Worm (Caenorhabditis elegans) whole organism, young adult: Measurements from ENCODE around the gene bgal-1.

Experiments
- B0019.2 ChIP-seq: fragments of 200-800 bp; sonication (Bioruptor generic); conservative IDR thresholded peaks from 2 replicates; pipeline ENCODE4 v1.3.6; 2022; ENCODE audit warnings: missing genetic modification reagents, missing genetic modification characterization, missing compliant biosample characterization
- B0035.1 ChIP-seq: sonication (generic microtip); optimal IDR thresholded peaks from 2 replicates; lab custom pipeline; 2016; ENCODE audit warnings: missing genetic modification characterization, mild to moderate bottlenecking, missing compliant biosample characterization, missing genotype, missing genetic modification reagents
- F33H1.4 ChIP-seq: fragments of 200-800 bp; sonication (Bioruptor generic); IDR thresholded peaks from 2 replicates; pipeline ENCODE4 v1.3.6; 2022; ENCODE audit warnings: missing genetic modification reagents, missing genetic modification characterization, missing compliant biosample characterization
- F39B2.1 ChIP-seq: fragments of 200-800 bp; sonication (Bioruptor generic); IDR thresholded peaks from 2 replicates; pipeline ENCODE4 v1.3.6; 2022; ENCODE audit warnings: missing genetic modification reagents, missing genetic modification characterization, missing compliant biosample characterization
- T07F8.4 ChIP-seq: sonication (generic microtip); optimal IDR thresholded peaks from 2 replicates; lab custom pipeline; 2016; ENCODE audit warnings: mild to moderate bottlenecking, missing genetic modification characterization, moderate library complexity, missing compliant biosample characterization
- T26A5.8 ChIP-seq: sonication (generic microtip); optimal IDR thresholded peaks from 2 replicates; lab custom pipeline; 2016; ENCODE audit warnings: missing genetic modification characterization, missing compliant biosample characterization
- Y56A3A.18 ChIP-seq: fragments of 200-800 bp; sonication (Bioruptor generic); IDR thresholded peaks from 2 replicates; pipeline ENCODE4 v1.3.6; 2022; ENCODE audit warnings: missing genetic modification reagents, missing genetic modification characterization, missing compliant biosample characterization
- Y67H2A.10 ChIP-seq: fragments of 200-800 bp; sonication (Bioruptor generic); conservative IDR thresholded peaks from 2 replicates; pipeline ENCODE4 v1.3.6; 2022; ENCODE audit warnings: missing genetic modification reagents, missing genetic modification characterization, missing compliant biosample characterization
- Y79H2A.3 ChIP-seq: fragments of 200-800 bp; sonication (Bioruptor generic); conservative IDR thresholded peaks from 2 replicates; pipeline ENCODE4 v1.3.6; 2022; ENCODE audit warnings: missing genetic modification reagents, missing genetic modification characterization, missing compliant biosample characterization
- Y95B8A.8 ChIP-seq: fragments of 200-800 bp; sonication (Bioruptor generic); IDR thresholded peaks from 2 replicates; pipeline ENCODE4 v1.3.6; 2022; ENCODE audit warnings: missing genetic modification reagents, missing genetic modification characterization, missing compliant biosample characterization
- aptf-2 ChIP-seq: fragments of 200-800 bp; sonication (Bioruptor generic); conservative IDR thresholded peaks from 2 replicates; pipeline ENCODE4 v1.3.6; 2022; ENCODE audit warnings: missing genetic modification reagents, missing genetic modification characterization, missing compliant biosample characterization
- athp-1 ChIP-seq: sonication (generic microtip); optimal IDR thresholded peaks from 2 replicates; lab custom pipeline; 2017; ENCODE audit warnings: mild to moderate bottlenecking, missing genetic modification characterization, missing compliant biosample characterization
- attf-3 ChIP-seq: fragments of 200-800 bp; sonication (Bioruptor generic); conservative IDR thresholded peaks from 2 replicates; pipeline ENCODE4 v1.3.6; 2022; ENCODE audit warnings: missing genetic modification reagents, missing genetic modification characterization, missing compliant biosample characterization
- attf-5 ChIP-seq: fragments of 200-800 bp; sonication (Bioruptor generic); optimal IDR thresholded peaks from 2 replicates; lab custom pipeline; 2018; ENCODE audit warnings: mild to moderate bottlenecking, missing genetic modification characterization, missing compliant biosample characterization
- attf-6 ChIP-seq: fragments of 200-800 bp; sonication (Bioruptor generic); IDR thresholded peaks from 2 replicates; pipeline ENCODE4 v1.3.6; 2022; ENCODE audit warnings: missing genetic modification reagents, missing genetic modification characterization, missing compliant biosample characterization
- ceh-40 ChIP-seq: fragments of 200-800 bp; sonication (Bioruptor generic); IDR thresholded peaks from 2 replicates; pipeline ENCODE4 v1.3.6; 2022; ENCODE audit warnings: missing genetic modification characterization, missing compliant biosample characterization
- ceh-79 ChIP-seq: sonication (generic microtip); optimal IDR thresholded peaks from 2 replicates; lab custom pipeline; 2017; ENCODE audit warnings: mild to moderate bottlenecking, missing genetic modification characterization, missing compliant biosample characterization
- dpff-1 ChIP-seq: sonication (generic microtip); optimal IDR thresholded peaks from 2 replicates; lab custom pipeline; 2017; ENCODE audit warnings: mild to moderate bottlenecking, missing genetic modification characterization, missing compliant biosample characterization
- efl-1 ChIP-seq: fragments of 150-350 bp; optimal IDR thresholded peaks from 2 replicates; lab custom pipeline; 2014; ENCODE audit warnings: missing biosample characterization, missing genetic modification reagents, missing genetic modification characterization
- ets-4 ChIP-seq: fragments of 200-800 bp; sonication (Bioruptor generic); optimal IDR thresholded peaks from 2 replicates; lab custom pipeline; 2018; ENCODE audit warnings: mild to moderate bottlenecking, missing genetic modification characterization, missing compliant biosample characterization
- gei-17 ChIP-seq: fragments of 200-800 bp; sonication (Bioruptor generic); optimal IDR thresholded peaks from 2 replicates; lab custom pipeline; 2018; ENCODE audit warnings: mild to moderate bottlenecking, missing genetic modification characterization, missing compliant biosample characterization
- him-1 ChIP-seq: sonication (generic microtip); optimal IDR thresholded peaks from 2 replicates; lab custom pipeline; 2016; ENCODE audit warnings: missing genotype, missing genetic modification reagents, missing genetic modification characterization, missing compliant biosample characterization
- hmg-1.2 ChIP-seq: fragments of 200-800 bp; sonication (Bioruptor generic); IDR thresholded peaks from 2 replicates; pipeline ENCODE4 v1.3.6; 2022; ENCODE audit warnings: missing genetic modification reagents, missing genetic modification characterization, missing compliant biosample characterization
- hmg-20 ChIP-seq: fragments of 200-800 bp; sonication (Bioruptor generic); IDR thresholded peaks from 2 replicates; pipeline ENCODE4 v1.3.6; 2022; ENCODE audit warnings: missing genetic modification reagents, missing genetic modification characterization, missing compliant biosample characterization
- hsf-1 ChIP-seq: fragments of 200-800 bp; sonication (Bioruptor generic); IDR thresholded peaks from 2 replicates; pipeline ENCODE4 v1.3.6; 2022; ENCODE audit warnings: missing genetic modification reagents, missing genetic modification characterization, missing compliant biosample characterization
- lin-26 ChIP-seq: fragments of 200-800 bp; sonication (Bioruptor generic); IDR thresholded peaks from 2 replicates; pipeline ENCODE4 v1.3.6; 2022; ENCODE audit warnings: missing genetic modification reagents, missing genetic modification characterization, missing compliant biosample characterization
- lin-35 ChIP-seq, 3 experiments: fragments of 150-350 bp in 2 of 3; sonication (generic microtip) in 1 of 3; optimal IDR thresholded peaks; 2 replicates each; lab custom pipeline; 2014 to 2018; ENCODE audit warnings: missing biosample characterization in 3 of 3, missing genetic modification characterization in 3 of 3, missing genetic modification reagents in 3 of 3
- lin-54 ChIP-seq: fragments of 200-800 bp; sonication (Bioruptor generic); optimal IDR thresholded peaks from 2 replicates; lab custom pipeline; 2018; ENCODE audit warnings: mild to moderate bottlenecking, missing genetic modification characterization, missing compliant biosample characterization
- lir-1 ChIP-seq: fragments of 200-800 bp; sonication (Bioruptor generic); conservative IDR thresholded peaks from 2 replicates; pipeline ENCODE4 v1.3.6; 2022; ENCODE audit warnings: missing genetic modification reagents, missing genetic modification characterization, missing compliant biosample characterization
- lsy-27 ChIP-seq: sonication (generic microtip); optimal IDR thresholded peaks from 2 replicates; lab custom pipeline; 2017; ENCODE audit warnings: missing genetic modification characterization, mild to moderate bottlenecking, missing compliant biosample characterization, antibody characterized with exemption, missing genotype, borderline replicate concordance; ENCODE audit not compliant: insufficient read depth
- madf-8 ChIP-seq: fragments of 200-800 bp; sonication (Bioruptor generic); conservative IDR thresholded peaks from 2 replicates; pipeline ENCODE4 v1.3.6; 2022; ENCODE audit warnings: missing genetic modification reagents, missing genetic modification characterization, missing compliant biosample characterization
- mel-28 ChIP-seq: sonication (generic microtip); optimal IDR thresholded peaks from 2 replicates; lab custom pipeline; 2016; ENCODE audit warnings: borderline replicate concordance, mild to moderate bottlenecking, missing genetic modification characterization, missing compliant biosample characterization
- mes-4 ChIP-seq: sonication (generic microtip); optimal IDR thresholded peaks from 2 replicates; lab custom pipeline; 2016; ENCODE audit warnings: missing genotype, missing genetic modification characterization, missing compliant biosample characterization
- mxl-1 ChIP-seq: sonication (generic microtip); optimal IDR thresholded peaks from 2 replicates; lab custom pipeline; 2016; ENCODE audit warnings: missing genetic modification characterization, missing compliant biosample characterization
- nfya-1 ChIP-seq: sonication (generic microtip); optimal IDR thresholded peaks from 2 replicates; lab custom pipeline; 2017; ENCODE audit warnings: antibody characterized with exemption, missing compliant biosample characterization, missing genetic modification characterization, borderline replicate concordance; ENCODE audit not compliant: insufficient read depth
- nfya-2 ChIP-seq: fragments of 200-800 bp; sonication (Bioruptor generic); IDR thresholded peaks from 2 replicates; pipeline ENCODE4 v1.3.6; 2022; ENCODE audit warnings: missing genetic modification reagents, missing genetic modification characterization, missing compliant biosample characterization
- nhr-179 ChIP-seq: sonication (generic microtip); optimal IDR thresholded peaks from 2 replicates; lab custom pipeline; 2016; ENCODE audit warnings: mild to moderate bottlenecking, missing genetic modification characterization, missing compliant biosample characterization
- nhr-80 ChIP-seq: sonication (generic microtip); optimal IDR thresholded peaks from 2 replicates; lab custom pipeline; 2016; ENCODE audit warnings: missing genetic modification characterization, missing compliant biosample characterization
- nhr-90 ChIP-seq: sonication (generic microtip); optimal IDR thresholded peaks from 2 replicates; lab custom pipeline; 2016; ENCODE audit warnings: missing genotype, mild to moderate bottlenecking, missing genetic modification characterization, missing compliant biosample characterization
- pbrm-1 ChIP-seq: fragments of 200-800 bp; sonication (Bioruptor generic); IDR thresholded peaks from 2 replicates; pipeline ENCODE4 v1.3.6; 2022; ENCODE audit warnings: missing genetic modification reagents, missing genetic modification characterization, missing compliant biosample characterization
- pha-4 ChIP-seq: fragments of 150-350 bp; sonication (generic microtip); optimal IDR thresholded peaks from 2 replicates; lab custom pipeline; 2014; ENCODE audit warnings: missing biosample characterization, missing genetic modification reagents, missing genetic modification characterization
- rec-8 ChIP-seq, 2 experiments: sonication (generic microtip); optimal IDR thresholded peaks; 2 replicates each; lab custom pipeline; 2016; ENCODE audit warnings: mild to moderate bottlenecking in 2 of 2, missing genetic modification characterization in 2 of 2, missing genetic modification reagents in 2 of 2, missing genotype in 2 of 2, missing biosample characterization in 1 of 2, missing compliant biosample characterization in 1 of 2, moderate library complexity in 1 of 2
- repo-1 ChIP-seq: sonication (generic microtip); optimal IDR thresholded peaks from 2 replicates; lab custom pipeline; 2017; ENCODE audit warnings: mild to moderate bottlenecking, missing genetic modification characterization, missing compliant biosample characterization
- sdz-38 ChIP-seq: sonication (generic microtip); optimal IDR thresholded peaks from 2 replicates; lab custom pipeline; 2016; ENCODE audit warnings: missing genotype, missing genetic modification characterization, missing compliant biosample characterization
- snpc-3.4 ChIP-seq: sonication (generic microtip); optimal IDR thresholded peaks from 2 replicates; lab custom pipeline; 2017; ENCODE audit warnings: missing genetic modification characterization, mild to moderate bottlenecking, missing compliant biosample characterization, antibody characterized with exemption, moderate library complexity, missing genotype, missing genetic modification reagents
- unc-62 ChIP-seq: fragments of 150-350 bp; optimal IDR thresholded peaks from 2 replicates; lab custom pipeline; 2014; ENCODE audit warnings: missing biosample characterization, missing genetic modification reagents, missing genetic modification characterization
- ztf-22 ChIP-seq: fragments of 200-800 bp; sonication (Bioruptor generic); optimal IDR thresholded peaks from 2 replicates; lab custom pipeline; 2018; ENCODE audit warnings: mild to moderate bottlenecking, missing genetic modification characterization, moderate library complexity, missing compliant biosample characterization
- ztf-6 ChIP-seq: fragments of 200-800 bp; sonication (Bioruptor generic); IDR thresholded peaks from 2 replicates; pipeline ENCODE4 v1.3.6; 2022; ENCODE audit warnings: missing genetic modification reagents, missing genetic modification characterization, missing compliant biosample characterization

The bgal-1 gene

ce11 chrV:11228653-11229173, 2.9 kb upstream of the bgal-1 start, which contains the start of gene pqn-70 (continued):
- no peak for TF ChIP-seq nfya-1 (tag; lab: Kevin White, UChicago)
- TF ChIP-seq hsf-1 (GFP tag; lab: Robert Waterston, UW) = no peak
- no peak for TF ChIP-seq ceh-79 (tag; lab: Kevin White, UChicago)
- TF ChIP-seq dpff-1 = no peak
- no peak for TF ChIP-seq unc-62 (GFP tag; lab: Kevin White, UChicago)
- TF ChIP-seq B0035.1 = peak; percentile 33
- peak; percentile 45; the same call in 1 of the 2 replicates for TF ChIP-seq lir-1
- no peak for TF ChIP-seq lsy-27 (tag; lab: Kevin White, UChicago)
- TF ChIP-seq lin-26 (GFP tag; lab: Robert Waterston, UW) = peak; percentile 71; the same call in 1 of the 2 replicates
- no peak for TF ChIP-seq ztf-22
- peak; percentile 94 for TF ChIP-seq hmg-1.2 (GFP tag; lab: Robert Waterston, UW)
- no peak for TF ChIP-seq B0019.2
- no peak for TF ChIP-seq nhr-90
- peak; percentile 89 for TF ChIP-seq F33H1.4 (GFP tag; lab: Robert Waterston, UW)
- peak; percentile 68; the same call in 1 of the 2 replicates for TF ChIP-seq pbrm-1
- no peak for TF ChIP-seq pha-4 (tag; lab: Kevin White, UChicago)
- no peak for TF ChIP-seq ztf-6 (GFP tag; lab: Robert Waterston, UW)
- no peak for TF ChIP-seq attf-6
- TF ChIP-seq lin-35 (GFP tag; optimal IDR thresholded peaks at IDR 0.05; lab: Kevin White, UChicago) = no peak
- TF ChIP-seq Y79H2A.3 (GFP tag; lab: Robert Waterston, UW) = no peak
- no peak for TF ChIP-seq mel-28 (tag; lab: Kevin White, UChicago)
- peak; percentile 32 for TF ChIP-seq snpc-3.4 (tag; lab: Kevin White, UChicago)
- TF ChIP-seq T26A5.8 (tag; lab: Kevin White, UChicago) = no peak
- no peak for TF ChIP-seq rec-8 (tag; optimal IDR thresholded peaks at IDR 0.05; lab: Kevin White, UChicago)
- no peak for TF ChIP-seq ets-4 (GFP tag; lab: Kevin White, UChicago)
- TF ChIP-seq gei-17 = peak; percentile 33
- peak; percentile 57 for TF ChIP-seq lin-54 (GFP tag; lab: Kevin White, UChicago)
- TF ChIP-seq madf-8 (GFP tag; lab: Robert Waterston, UW) = no peak
- no peak for TF ChIP-seq mxl-1 (tag; lab: Kevin White, UChicago)
- peak; percentile 81 for TF ChIP-seq attf-5 (GFP tag; lab: Kevin White, UChicago)
- TF ChIP-seq athp-1 (tag; lab: Kevin White, UChicago) = peak; percentile 33
- no peak for TF ChIP-seq F39B2.1 (GFP tag; lab: Robert Waterston, UW)
- TF ChIP-seq hmg-20 (GFP tag; lab: Robert Waterston, UW) = no peak
- peak; percentile 16 for TF ChIP-seq efl-1 (GFP tag; lab: Kevin White, UChicago)
- TF ChIP-seq sdz-38 (tag; lab: Kevin White, UChicago) = no peak
- TF ChIP-seq Y56A3A.18 (GFP tag; lab: Robert Waterston, UW) = no peak
- peak; percentile 52; the same call in 1 of the 2 replicates for TF ChIP-seq attf-3 (GFP tag; lab: Robert Waterston, UW)
- no peak for TF ChIP-seq mes-4 (tag; lab: Kevin White, UChicago)
- TF ChIP-seq ceh-40 (GFP tag; lab: Robert Waterston, UW) = no peak
- TF ChIP-seq Y67H2A.10 (GFP tag; lab: Robert Waterston, UW) = peak; percentile 53; the same call in 1 of the 2 replicates
- TF ChIP-seq Y95B8A.8 (GFP tag; lab: Robert Waterston, UW) = 0 out of 2 replicates have a peak, but pooled peaks have one; percentile 7
- no peak for TF ChIP-seq T07F8.4 (tag; lab: Kevin White, UChicago)
- TF ChIP-seq aptf-2 (GFP tag; lab: Robert Waterston, UW) = no peak
- TF ChIP-seq nhr-179 (tag; lab: Kevin White, UChicago) = no peak
- no peak for TF ChIP-seq him-1
- TF ChIP-seq nfya-2 = no peak
- no peak for TF ChIP-seq repo-1 (tag; lab: Kevin White, UChicago)
- peak; percentile 55 for TF ChIP-seq nhr-80 (tag; lab: Kevin White, UChicago)
